Worm (Caenorhabditis elegans): ENCODE measurements around the gene eat-17.

eat-17 gene

DNA sequence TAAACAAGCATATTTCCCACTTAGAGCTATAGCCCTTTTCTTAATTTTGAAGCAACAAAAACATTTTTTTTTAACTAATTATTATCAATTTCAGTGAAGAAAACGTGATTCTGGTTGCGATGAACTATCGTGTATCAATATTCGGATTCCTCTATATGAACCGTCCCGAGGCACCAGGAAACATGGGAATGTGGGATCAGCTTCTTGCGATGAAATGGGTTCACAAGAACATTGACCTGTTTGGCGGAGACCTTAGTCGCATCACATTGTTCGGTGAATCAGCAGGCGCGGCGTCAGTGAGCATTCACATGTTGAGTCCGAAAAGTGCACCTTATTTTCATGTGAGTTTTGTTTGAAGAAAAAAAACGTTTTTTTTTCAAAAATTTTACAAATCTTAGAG, 47.7 kb downstream of the eat-17 start:
- peak; percentile 28 for TF ChIP-seq fkh-10 (GFP tag; optimal IDR thresholded peaks at IDR 0.05)
- TF ChIP-seq fos-1 (tag; optimal IDR thresholded peaks at IDR 0.05): no peak

DNA sequence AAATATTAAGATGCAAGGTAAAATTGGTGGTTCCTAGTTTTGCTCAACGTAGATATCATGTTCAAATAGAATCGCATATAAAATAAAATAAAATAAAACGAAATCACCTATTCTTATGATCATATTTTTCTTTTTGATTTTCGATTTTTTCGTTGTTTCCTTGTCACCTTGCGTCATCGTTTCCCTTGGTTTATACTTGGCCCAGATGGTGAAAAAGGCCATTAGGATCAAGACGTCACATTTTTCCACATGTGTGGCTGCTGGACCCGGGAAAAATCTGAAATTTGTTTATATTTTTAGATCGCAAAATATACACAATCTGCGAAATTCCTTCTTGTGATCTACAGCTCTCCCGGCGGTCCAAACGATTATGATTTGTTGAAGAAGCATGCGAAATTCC, 49.6 kb downstream of the eat-17 start, which contains the start of gene ace-1:
Gene ace-1 (plus strand): TSS at position 301 of the 400 bp plus-strand sequence.
- no peak for TF ChIP-seq attf-4 (tag; optimal IDR thresholded peaks at IDR 0.05)
- peak; percentile 17 for TF ChIP-seq fkh-10 (GFP tag; optimal IDR thresholded peaks at IDR 0.05)

DNA sequence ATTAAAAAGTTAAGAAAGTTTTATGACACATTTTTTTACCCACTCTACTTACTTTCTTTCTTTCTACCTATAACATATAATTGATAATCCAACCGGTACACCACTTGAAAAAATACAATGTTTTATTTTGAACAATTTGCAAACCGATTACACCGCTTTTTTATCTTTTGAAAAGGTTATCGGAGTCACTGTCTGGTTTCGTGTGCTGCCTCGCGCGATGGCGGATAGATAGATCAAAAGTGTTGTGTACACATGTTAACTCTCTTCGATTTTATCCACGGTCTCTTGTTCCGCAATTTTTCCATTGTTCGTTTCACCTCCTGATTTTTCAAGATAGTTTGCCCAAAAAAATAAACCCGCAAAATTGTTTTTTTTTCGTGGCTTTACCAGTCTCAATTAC, 50.1 kb downstream of the eat-17 start:
- TF ChIP-seq dmd-9 (GFP tag; IDR thresholded peaks at IDR 0.05): no peak
- TF ChIP-seq Y105C5A.15 (GFP tag; IDR thresholded peaks at IDR 0.05): no peak
- no peak for TF ChIP-seq nhr-28 (tag; optimal IDR thresholded peaks at IDR 0.05)
- no peak for TF ChIP-seq nhr-25 (tag; optimal IDR thresholded peaks at IDR 0.05; ENCODE audit: borderline replicate concordance, insufficient read depth)
- no peak for TF ChIP-seq arid-1 (GFP tag; conservative IDR thresholded peaks at IDR 0.05)
- TF ChIP-seq tag-97 (GFP tag; IDR thresholded peaks at IDR 0.05): no peak
- TF ChIP-seq ceh-82 (tag; optimal IDR thresholded peaks at IDR 0.05): no peak
- no peak for TF ChIP-seq dve-1 (tag; optimal IDR thresholded peaks at IDR 0.05; ENCODE audit: insufficient read depth)
- TF ChIP-seq madf-9 (GFP tag; conservative IDR thresholded peaks at IDR 0.05): no peak

DNA sequence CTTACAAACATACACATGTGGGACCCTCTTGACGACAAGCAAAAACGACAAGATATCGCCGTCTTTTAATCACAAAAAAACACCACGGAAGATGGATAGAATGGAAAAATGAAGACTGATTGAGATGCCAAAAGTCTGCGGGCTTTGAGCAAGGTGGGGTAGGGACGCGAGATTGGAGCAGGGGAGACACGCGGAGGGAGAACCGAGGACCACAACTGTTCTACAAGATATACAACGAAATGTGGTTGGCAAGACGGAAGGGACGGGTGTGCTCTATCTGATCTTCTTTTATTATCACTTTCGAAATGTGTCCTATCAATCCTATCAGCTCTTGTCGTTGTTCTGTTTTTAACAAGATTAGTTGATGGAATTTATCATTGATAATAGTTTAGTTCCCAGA, 53.0 kb downstream of the eat-17 start:
- TF ChIP-seq fkh-10 (GFP tag; optimal IDR thresholded peaks at IDR 0.05) (peak; percentile 75), daf-16 (GFP tag; optimal IDR thresholded peaks at IDR 0.05) (peak in 1 of 2 experiments; percentile 84), daf-16 (tag; optimal IDR thresholded peaks at IDR 0.05) (no peak), nhr-28 (tag; optimal IDR thresholded peaks at IDR 0.05) (no peak), unc-62 (GFP tag; optimal IDR thresholded peaks at IDR 0.05 in 1 of 2) (peak in 1 of 2 experiments; percentile 28), unc-62 (tag; optimal IDR thresholded peaks at IDR 0.05) (no peak)

DNA sequence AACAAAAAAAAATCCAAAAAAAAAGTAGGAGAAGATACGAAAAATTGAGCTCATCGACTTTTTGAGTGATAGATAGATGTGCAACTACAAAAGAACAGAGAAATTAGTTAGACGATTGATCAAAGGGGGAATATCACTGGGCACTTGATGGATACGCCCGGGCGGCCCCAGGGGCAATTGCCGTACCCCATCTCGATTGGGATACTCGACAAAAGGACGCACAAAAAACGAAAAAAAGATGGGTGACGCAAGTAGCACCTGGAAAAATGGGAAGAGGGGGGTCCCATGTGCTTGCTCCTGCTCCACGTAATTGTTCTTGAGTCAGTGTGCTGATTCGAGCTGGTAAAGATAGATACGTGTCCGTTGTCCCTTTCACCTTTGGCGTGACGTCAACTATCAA, 55.6 kb downstream of the eat-17 start:
- no peak for TF ChIP-seq mxl-2 (GFP tag; conservative IDR thresholded peaks at IDR 0.05)
- no peak for TF ChIP-seq nhr-111 (GFP tag; optimal IDR thresholded peaks at IDR 0.05)
- TF ChIP-seq unc-130 (GFP tag; optimal IDR thresholded peaks at IDR 0.05): no peak
- no peak for TF ChIP-seq nhr-25 (tag; optimal IDR thresholded peaks at IDR 0.05; ENCODE audit: borderline replicate concordance, insufficient read depth)
- TF ChIP-seq aha-1 (tag): no peak
- TF ChIP-seq spr-1 (tag; optimal IDR thresholded peaks at IDR 0.05): no peak
- peak; percentile 58 for TF ChIP-seq fkh-10 (GFP tag; optimal IDR thresholded peaks at IDR 0.05)
- peak; percentile 25; the same call in 1 of the 2 replicates for TF ChIP-seq ceh-20 (GFP tag; IDR thresholded peaks at IDR 0.05)
- 0 out of 2 replicates have a peak, but pooled peaks have one; percentile 17 for TF ChIP-seq lin-1 (GFP tag; IDR thresholded peaks at IDR 0.05)
- TF ChIP-seq skn-1 (tag; optimal IDR thresholded peaks at IDR 0.05): no peak
- no peak for TF ChIP-seq nhr-48 (tag; optimal IDR thresholded peaks at IDR 0.05)
- TF ChIP-seq Y105C5A.15 (GFP tag; IDR thresholded peaks at IDR 0.05): no peak
- TF ChIP-seq snpc-4 (tag; optimal IDR thresholded peaks at IDR 0.05): no peak
- no peak for TF ChIP-seq madf-5 (GFP tag; IDR thresholded peaks at IDR 0.05)
- peak; percentile 31 for TF ChIP-seq hlh-11 (tag; optimal IDR thresholded peaks at IDR 0.05)
- no peak for TF ChIP-seq tra-1 (GFP tag; IDR thresholded peaks at IDR 0.05)
- TF ChIP-seq egl-43 (GFP tag; IDR thresholded peaks at IDR 0.05): no peak
- TF ChIP-seq dmd-8 (GFP tag; IDR thresholded peaks at IDR 0.05): no peak
- TF ChIP-seq nhr-11 (tag; optimal IDR thresholded peaks at IDR 0.05): no peak
- TF ChIP-seq madf-9 (GFP tag; conservative IDR thresholded peaks at IDR 0.05): no peak
- no peak for TF ChIP-seq sdz-12 (GFP tag; optimal IDR thresholded peaks at IDR 0.05)
- no peak for TF ChIP-seq ZK337.2 (GFP tag; IDR thresholded peaks at IDR 0.05)
- no peak for TF ChIP-seq zag-1 (tag; optimal IDR thresholded peaks at IDR 0.05)
- no peak for TF ChIP-seq F44E2.7 (GFP tag; IDR thresholded peaks at IDR 0.05)
- no peak for TF ChIP-seq ceh-44 (GFP tag; IDR thresholded peaks at IDR 0.05)
- no peak for TF ChIP-seq snpc-1.2 (GFP tag; IDR thresholded peaks at IDR 0.05)
- TF ChIP-seq R02D3.7 (tag; optimal IDR thresholded peaks at IDR 0.05): no peak
